Fruit fly (Drosophila melanogaster): Measurements from ENCODE around the gene PGRP-LD.

PGRP-LD gene

DNA sequence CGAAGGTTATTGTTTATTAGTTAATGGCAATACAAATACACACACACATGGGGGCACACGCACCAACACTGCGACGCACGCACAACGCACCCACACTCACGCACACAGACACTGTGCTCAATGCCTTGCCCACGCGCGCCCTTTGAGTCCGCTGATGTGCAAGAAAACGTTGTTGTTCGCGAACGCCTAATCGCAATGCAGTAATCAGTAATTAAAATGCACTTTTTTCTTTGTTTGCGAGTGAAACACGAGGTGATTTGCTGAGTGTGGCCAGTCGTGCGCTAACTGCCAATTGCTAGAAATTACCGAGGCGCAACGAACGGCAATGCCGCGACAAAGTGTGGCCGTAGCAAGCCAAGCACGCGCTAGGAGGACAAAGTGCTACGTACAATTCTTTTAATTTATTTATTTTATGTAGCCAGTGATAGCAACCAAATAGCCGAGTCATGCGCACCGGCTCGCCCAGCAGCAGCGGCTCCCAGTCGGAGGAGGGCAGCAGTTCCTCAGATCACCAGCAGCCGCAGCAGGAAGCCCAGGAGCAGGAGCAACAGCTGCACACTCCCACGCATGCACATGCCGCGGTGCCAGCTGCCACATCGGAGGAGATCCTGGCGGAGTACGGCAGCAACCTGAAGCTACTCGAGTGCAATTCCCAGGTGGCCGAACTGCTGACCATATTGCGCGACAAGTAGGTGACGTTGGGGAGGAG, 30.9 kb downstream of the PGRP-LD start, which contains the start of the genes S6k and kri (continued):
- TF ChIP-seq CG4360 (GFP tag; IDR thresholded peaks at IDR 0.05) (no peak; the same call in 1 of the 2 replicates), scrt (GFP tag; optimal IDR thresholded peaks at IDR 0.05) (peak; percentile 55), gfzf (GFP tag; optimal IDR thresholded peaks at IDR 0.05) (peak; percentile 95), CG1792 (GFP tag; optimal IDR thresholded peaks at IDR 0.05) (no peak), Ets97D (GFP tag; optimal IDR thresholded peaks at IDR 0.05) (peak; percentile 57), CG4854 (GFP tag; optimal IDR thresholded peaks at IDR 0.05) (no peak), CG10565 (GFP tag; optimal IDR thresholded peaks at IDR 0.05) (no peak), Eip74EF (GFP tag; optimal IDR thresholded peaks at IDR 0.05) (peak in 1 of 2 experiments; percentile 40), Nf-YB (GFP tag; optimal IDR thresholded peaks at IDR 0.05) (no peak), org-1 (GFP tag; optimal IDR thresholded peaks at IDR 0.05) (no peak), dan (GFP tag; IDR thresholded peaks at IDR 0.05) (no peak), CG7928 (GFP tag; optimal IDR thresholded peaks at IDR 0.05) (peak; percentile 14), Dfd (GFP tag; optimal IDR thresholded peaks at IDR 0.05) (no peak), Bteb2 (GFP tag; optimal IDR thresholded peaks at IDR 0.05) (no peak), CG18764 (GFP tag; optimal IDR thresholded peaks at IDR 0.05) (no peak), mirr (GFP tag; optimal IDR thresholded peaks at IDR 0.05) (peak; percentile 35), CG33557 (GFP tag; optimal IDR thresholded peaks at IDR 0.05) (no peak), CG17186 (GFP tag; optimal IDR thresholded peaks at IDR 0.05) (peak; percentile 89), Nf-YC (tag; optimal IDR thresholded peaks at IDR 0.05) (peak; percentile 36), CG6683 (GFP tag; optimal IDR thresholded peaks at IDR 0.05) (no peak), Nf-YA (GFP tag; IDR thresholded peaks at IDR 0.05) (0 out of 2 replicates have a peak, but pooled peaks have one; percentile 9), BEAF-32 (GFP tag; optimal IDR thresholded peaks at IDR 0.05) (peak; percentile 54), CG9797 (GFP tag; optimal IDR thresholded peaks at IDR 0.05) (peak; percentile 96), Opbp (GFP tag; IDR thresholded peaks at IDR 0.05; ENCODE audit: partially characterized antibody) (peak; percentile 66; the same call in 2 of the 3 replicates), btn (GFP tag; optimal IDR thresholded peaks at IDR 0.05) (no peak), aop (GFP tag; IDR thresholded peaks at IDR 0.05) (no peak), crol (GFP tag; IDR thresholded peaks at IDR 0.05) (no peak), CoRest (tag; optimal IDR thresholded peaks at IDR 0.05) (no peak), CG18599 (GFP tag; optimal IDR thresholded peaks at IDR 0.05) (peak; percentile 16), CG17829 (tag; optimal IDR thresholded peaks at IDR 0.05) (peak; percentile 22), nom (GFP tag; optimal IDR thresholded peaks at IDR 0.05) (peak; percentile 69), GATAe (GFP tag; conservative IDR thresholded peaks at IDR 0.05) (no peak), danr (GFP tag; IDR thresholded peaks at IDR 0.05) (no peak), CG11456 (GFP tag; IDR thresholded peaks at IDR 0.05) (no peak), chn (GFP tag; optimal IDR thresholded peaks at IDR 0.05) (peak; percentile 26), Gsc (GFP tag; IDR thresholded peaks at IDR 0.05) (no peak), lbe (GFP tag; optimal IDR thresholded peaks at IDR 0.05) (no peak), gro (GFP tag; optimal IDR thresholded peaks at IDR 0.05) (peak; percentile 30), grn (GFP tag; optimal IDR thresholded peaks at IDR 0.05) (peak; percentile 36), CG2202 (tag; optimal IDR thresholded peaks at IDR 0.05) (no peak), Bgb (GFP tag; IDR thresholded peaks at IDR 0.05; ENCODE audit: partially characterized antibody) (no peak; the same call in 1 of the 2 replicates), CG7372 (GFP tag; IDR thresholded peaks at IDR 0.05) (no peak), CG10274 (GFP tag; optimal IDR thresholded peaks at IDR 0.05) (no peak), disco-r (GFP tag; optimal IDR thresholded peaks at IDR 0.05) (no peak), CG12769 (tag; optimal IDR thresholded peaks at IDR 0.05) (peak; percentile 68), Adf1 (GFP tag; IDR thresholded peaks at IDR 0.05) (no peak), caup (GFP tag; optimal IDR thresholded peaks at IDR 0.05; ENCODE audit: severe bottlenecking) (no peak), Dip2 (GFP tag; IDR thresholded peaks at IDR 0.05) (no peak), bigmax (GFP tag; optimal IDR thresholded peaks at IDR 0.05) (peak; percentile 46)
